Fruit fly (Drosophila melanogaster) whole organism, embryonic: ENCODE measurements around the gene Bx.

Source experiments
- Ada2b ChIP-seq: fragments of 200-800 bp; sonication (Bioruptor generic); IDR thresholded peaks from 2 replicates; pipeline ENCODE4 v1.3.6; 2022; ENCODE audit warnings: missing biosample characterization, missing genetic modification characterization
- Aef1 ChIP-seq: fragments of 200-800 bp; sonication (Bioruptor generic); IDR thresholded peaks from 3 replicates; pipeline ENCODE4 v1.3.6; 2022; ENCODE audit warnings: missing biosample characterization, missing genetic modification characterization
- CG10209 ChIP-seq: fragments of 200-800 bp; sonication (Bioruptor generic); optimal IDR thresholded peaks from 3 replicates; lab custom pipeline; 2017; ENCODE audit warnings: missing biosample characterization, mild to moderate bottlenecking, missing genetic modification characterization, missing genetic modification reagents
- CG11695 ChIP-seq: fragments of 200-800 bp; sonication (Bioruptor generic); IDR thresholded peaks from 3 replicates; pipeline ENCODE4 v1.3.6; 2022; ENCODE audit warnings: missing biosample characterization, missing genetic modification characterization
- CG12155 ChIP-seq: fragments of 200-800 bp; sonication (Bioruptor generic); optimal IDR thresholded peaks from 3 replicates; lab custom pipeline; 2016; ENCODE audit warnings: missing biosample characterization, missing genetic modification characterization
- CG14014 ChIP-seq: fragments of 200-800 bp; sonication (Bioruptor generic); IDR thresholded peaks from 2 replicates; pipeline ENCODE4 v1.3.6; 2022; ENCODE audit warnings: missing biosample characterization, missing genetic modification characterization
- CG1647 ChIP-seq: fragments of 200-800 bp; sonication (Bioruptor generic); optimal IDR thresholded peaks from 3 replicates; lab custom pipeline; 2016; ENCODE audit warnings: missing biosample characterization, missing genetic modification characterization
- CG16779 ChIP-seq: fragments of 200-800 bp; sonication (Bioruptor generic); IDR thresholded peaks from 2 replicates; pipeline ENCODE4 v1.3.6; 2022; ENCODE audit warnings: missing biosample characterization, missing genetic modification characterization
- CG18599 ChIP-seq: fragments of 200-800 bp; sonication (Bioruptor generic); optimal IDR thresholded peaks from 3 replicates; lab custom pipeline; 2017; ENCODE audit warnings: missing biosample characterization, missing genetic modification characterization, mild to moderate bottlenecking, moderate library complexity, missing genetic modification reagents
- CG2199 ChIP-seq: fragments of 200-800 bp; sonication (Bioruptor generic); IDR thresholded peaks from 3 replicates; pipeline ENCODE4 v1.3.6; 2022; ENCODE audit warnings: missing biosample characterization, missing genetic modification characterization
- CG3281 ChIP-seq: fragments of 200-800 bp; sonication (Bioruptor generic); optimal IDR thresholded peaks from 3 replicates; lab custom pipeline; 2017; ENCODE audit warnings: missing biosample characterization, mild to moderate bottlenecking, missing genetic modification characterization
- CG4820 ChIP-seq: fragments of 200-800 bp; sonication (Bioruptor generic); optimal IDR thresholded peaks from 3 replicates; lab custom pipeline; 2016; ENCODE audit warnings: missing biosample characterization, missing genetic modification characterization
- CG6689 ChIP-seq: fragments of 200-800 bp; sonication (Bioruptor generic); IDR thresholded peaks from 2 replicates; pipeline ENCODE4 v1.3.6; 2022; ENCODE audit warnings: missing biosample characterization, missing genetic modification characterization
- CG9215 ChIP-seq: fragments of 200-800 bp; sonication (Bioruptor generic); IDR thresholded peaks from 2 replicates; pipeline ENCODE4 v1.3.6; 2022; ENCODE audit warnings: missing biosample characterization, missing genetic modification characterization
- CG9727 ChIP-seq: fragments of 200-800 bp; sonication (Bioruptor generic); optimal IDR thresholded peaks from 3 replicates; lab custom pipeline; 2017; ENCODE audit warnings: missing biosample characterization, mild to moderate bottlenecking, missing genetic modification characterization
- CG9932 ChIP-seq: fragments of 200-800 bp; sonication (Bioruptor generic); IDR thresholded peaks from 2 replicates; pipeline ENCODE4 v1.3.6; 2022; ENCODE audit warnings: missing biosample characterization, missing genetic modification characterization
- Camta ChIP-seq: fragments of 200-800 bp; sonication (Bioruptor generic); optimal IDR thresholded peaks from 2 replicates; lab custom pipeline; 2016; ENCODE audit warnings: missing biosample characterization, missing genetic modification characterization
- D ChIP-seq, 2 experiments: fragments of 200-800 bp in 1 of 2; fragments of >200 bp in 1 of 2; sonication (Bioruptor generic) in 1 of 2; optimal IDR thresholded peaks; 2 replicates in 1 of 2; 3 replicates in 1 of 2; lab custom pipeline; 2017; ENCODE audit warnings: mild to moderate bottlenecking in 1 of 2, missing biosample characterization in 1 of 2, missing genetic modification characterization in 1 of 2, missing genetic modification reagents in 1 of 2
- D19A ChIP-seq: fragments of 200-800 bp; optimal IDR thresholded peaks from 3 replicates; lab custom pipeline; 2019; ENCODE audit warnings: missing biosample characterization, mild to moderate bottlenecking, missing genetic modification characterization, moderate library complexity
- D19B ChIP-seq: fragments of 200-800 bp; sonication (Bioruptor generic); optimal IDR thresholded peaks from 2 replicates; lab custom pipeline; 2017; ENCODE audit warnings: missing biosample characterization, mild to moderate bottlenecking, missing genetic modification characterization
- Dek ChIP-seq: fragments of 200-800 bp; sonication (Bioruptor generic); optimal IDR thresholded peaks from 3 replicates; lab custom pipeline; 2019; ENCODE audit warnings: missing biosample characterization, mild to moderate bottlenecking, missing genetic modification characterization, moderate library complexity
- HHEX ChIP-seq: fragments of 200-800 bp; sonication (Bioruptor generic); optimal IDR thresholded peaks from 3 replicates; lab custom pipeline; 2017; ENCODE audit warnings: missing biosample characterization, mild to moderate bottlenecking, missing genetic modification characterization, missing genetic modification reagents
- HLH54F ChIP-seq: fragments of 200-800 bp; sonication (Bioruptor generic); optimal IDR thresholded peaks from 3 replicates; lab custom pipeline; 2016; ENCODE audit warnings: missing biosample characterization, missing genetic modification characterization
- Hr78 ChIP-seq, 2 experiments: fragments of 200-800 bp in 1 of 2; fragments of >200 bp in 1 of 2; sonication (Bioruptor generic) in 1 of 2; optimal IDR thresholded peaks; 2 replicates each; lab custom pipeline; 2017 to 2019; ENCODE audit warnings: missing biosample characterization in 2 of 2, missing genetic modification characterization in 2 of 2, mild to moderate bottlenecking in 1 of 2, moderate library complexity in 1 of 2
- MBD-R2 ChIP-seq: fragments of 200-800 bp; sonication (Bioruptor generic); IDR thresholded peaks from 2 replicates; pipeline ENCODE4 v1.3.6; 2022; ENCODE audit warnings: missing biosample characterization, missing genetic modification characterization
- Mes4 ChIP-seq: fragments of 200-800 bp; sonication (Bioruptor generic); optimal IDR thresholded peaks from 2 replicates; lab custom pipeline; 2016; ENCODE audit warnings: missing biosample characterization, missing genetic modification characterization
- Mrtf ChIP-seq: fragments of 200-800 bp; sonication (Bioruptor generic); IDR thresholded peaks from 3 replicates; pipeline ENCODE4 v1.3.6; 2022; ENCODE audit warnings: missing biosample characterization, missing genetic modification characterization
- Myb ChIP-seq: fragments of 200-800 bp; sonication (Bioruptor generic); optimal IDR thresholded peaks from 2 replicates; lab custom pipeline; 2016; ENCODE audit warnings: missing biosample characterization, missing genetic modification characterization
- PHDP ChIP-seq: fragments of 200-800 bp; sonication (Bioruptor generic); optimal IDR thresholded peaks from 3 replicates; lab custom pipeline; 2018; ENCODE audit warnings: missing biosample characterization, mild to moderate bottlenecking, missing genetic modification characterization, moderate library complexity
- Rfx ChIP-seq: fragments of 200-800 bp; sonication (Bioruptor generic); IDR thresholded peaks from 2 replicates; pipeline ENCODE4 v1.3.6; 2022; ENCODE audit warnings: missing biosample characterization, missing genetic modification characterization
- Sry-δ ChIP-seq: fragments of 200-800 bp; sonication (Bioruptor generic); optimal IDR thresholded peaks from 2 replicates; lab custom pipeline; 2016; ENCODE audit warnings: missing biosample characterization, missing genetic modification characterization
- Taf1 ChIP-seq: fragments of 200-800 bp; sonication (Bioruptor generic); IDR thresholded peaks from 2 replicates; pipeline ENCODE4 v1.3.6; 2022; ENCODE audit warnings: missing biosample characterization, missing genetic modification characterization
- ase ChIP-seq: fragments of 200-800 bp; sonication (Bioruptor generic); IDR thresholded peaks from 3 replicates; pipeline ENCODE4 v1.3.6; 2022; ENCODE audit warnings: missing biosample characterization, missing genetic modification characterization
- chn ChIP-seq: fragments of 200-800 bp; sonication (Bioruptor generic); optimal IDR thresholded peaks from 2 replicates; lab custom pipeline; 2016; ENCODE audit warnings: missing biosample characterization, missing genetic modification characterization
- corto ChIP-seq: fragments of 200-800 bp; sonication (Bioruptor generic); optimal IDR thresholded peaks from 2 replicates; lab custom pipeline; 2016; ENCODE audit warnings: missing biosample characterization, mild to moderate bottlenecking, missing genetic modification characterization, moderate library complexity
- crol ChIP-seq: fragments of 200-800 bp; sonication (Bioruptor generic); IDR thresholded peaks from 2 replicates; pipeline ENCODE4 v1.3.6; 2022; ENCODE audit warnings: missing biosample characterization, missing genetic modification characterization
- dpn ChIP-seq, 2 experiments: fragments of 200-800 bp; sonication (Bioruptor generic); optimal IDR thresholded peaks; 3 replicates each; lab custom pipeline; 2016; ENCODE audit warnings: missing biosample characterization in 2 of 2, missing genetic modification characterization in 2 of 2
- exex ChIP-seq: fragments of 200-800 bp; sonication (Bioruptor generic); optimal IDR thresholded peaks from 4 replicates; lab custom pipeline; 2018; ENCODE audit warnings: missing biosample characterization, mild to moderate bottlenecking, missing genetic modification characterization, moderate library complexity
- grau ChIP-seq: fragments of 200-800 bp; optimal IDR thresholded peaks from 3 replicates; lab custom pipeline; 2019; ENCODE audit warnings: missing biosample characterization, mild to moderate bottlenecking, missing genetic modification characterization, moderate library complexity
- ind ChIP-seq: fragments of 200-800 bp; sonication (Bioruptor generic); optimal IDR thresholded peaks from 3 replicates; lab custom pipeline; 2016; ENCODE audit warnings: missing biosample characterization, missing genetic modification characterization
- insv ChIP-seq, 2 experiments: fragments of 200-800 bp; sonication (Bioruptor generic); optimal IDR thresholded peaks; 3 replicates each; lab custom pipeline; 2016 to 2018; ENCODE audit warnings: missing biosample characterization in 2 of 2, missing genetic modification characterization in 2 of 2
- lbe ChIP-seq: fragments of 200-800 bp; sonication (Bioruptor generic); optimal IDR thresholded peaks from 2 replicates; lab custom pipeline; 2016; ENCODE audit warnings: missing biosample characterization, mild to moderate bottlenecking, missing genetic modification characterization
- nmo ChIP-seq: fragments of 200-800 bp; sonication (Bioruptor generic); optimal IDR thresholded peaks from 2 replicates; lab custom pipeline; 2018; ENCODE audit warnings: missing biosample characterization, mild to moderate bottlenecking, missing genetic modification characterization, moderate library complexity
- pho ChIP-seq: fragments of 200-800 bp; sonication (Bioruptor generic); optimal IDR thresholded peaks from 2 replicates; lab custom pipeline; 2016; ENCODE audit warnings: missing biosample characterization, missing genetic modification characterization
- tgo ChIP-seq: fragments of 200-800 bp; sonication (Bioruptor generic); IDR thresholded peaks from 3 replicates; pipeline ENCODE4 v1.3.6; 2022; ENCODE audit warnings: missing biosample characterization, missing genetic modification characterization
- usp ChIP-seq: fragments of >200 bp; optimal IDR thresholded peaks from 2 replicates; lab custom pipeline; 2017; ENCODE audit warnings: missing biosample characterization, missing genetic modification characterization
- zfh1 ChIP-seq: fragments of 200-800 bp; sonication (Bioruptor generic); IDR thresholded peaks from 3 replicates; pipeline ENCODE4 v1.3.6; 2022; ENCODE audit warnings: missing biosample characterization, missing genetic modification characterization

Bx gene

DNA sequence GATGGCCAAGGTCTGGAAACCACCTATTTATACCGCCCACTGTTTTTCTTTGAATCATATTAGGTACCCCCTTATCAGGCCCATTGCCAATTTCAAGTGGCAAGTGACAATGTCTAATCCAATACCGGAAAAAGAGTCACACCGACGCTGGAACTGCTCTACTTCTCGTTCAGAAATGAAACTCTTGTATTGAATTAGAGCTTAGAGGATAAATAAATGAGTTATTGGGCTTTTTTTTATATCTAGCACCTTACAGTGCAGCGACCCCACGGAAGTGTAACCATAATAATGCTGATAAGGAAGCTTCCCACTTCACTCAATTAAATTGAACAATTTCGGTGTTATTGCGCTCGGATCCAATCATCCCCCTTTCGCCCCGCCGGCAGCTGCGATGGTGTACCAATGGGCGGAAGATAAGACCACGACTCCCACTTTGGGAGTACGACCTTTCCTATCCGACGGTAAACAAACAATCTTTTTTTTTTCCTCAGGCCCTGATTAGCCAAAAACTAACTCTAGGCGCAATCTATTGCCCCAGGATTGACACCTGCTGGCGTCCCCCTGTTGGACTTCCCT lies 21.0 kb upstream of the Bx start, which contains the start of gene CG15043 (continued):
- no peak for TF ChIP-seq usp
- TF ChIP-seq grau: peak; percentile 23
- TF ChIP-seq Ada2b (GFP tag; lab: Robert Waterston, UW): peak; percentile 46; the same call in 1 of the 2 replicates
- TF ChIP-seq Sry-δ (GFP tag; lab: Kevin White, UChicago): peak; percentile 16
- peak; percentile 3 for TF ChIP-seq CG4820 (GFP tag; lab: Kevin White, UChicago)
- no peak for TF ChIP-seq CG16779 (GFP tag; lab: Robert Waterston, UW)
- peak; percentile 6 for TF ChIP-seq nmo (GFP tag; lab: Kevin White, UChicago)
- peak; percentile 48; the same call in 2 of the 3 replicates for TF ChIP-seq Aef1 (GFP tag; lab: Robert Waterston, UW)
- TF ChIP-seq D19B (GFP tag; lab: Kevin White, UChicago): peak; percentile 54
- TF ChIP-seq ind: peak; percentile 32
- TF ChIP-seq CG11695 (GFP tag; lab: Robert Waterston, UW): peak; percentile 61; the same call in 1 of the 3 replicates
- TF ChIP-seq D (optimal IDR thresholded peaks at IDR 0.05; lab: Kevin White, UChicago): no peak
- TF ChIP-seq D (GFP tag; optimal IDR thresholded peaks at IDR 0.05; lab: Kevin White, UChicago): no peak
- peak; percentile 55; the same call in 1 of the 3 replicates for TF ChIP-seq ase (GFP tag; lab: Robert Waterston, UW)
- peak; percentile 49; the same call in 2 of the 3 replicates for TF ChIP-seq zfh1 (GFP tag; lab: Robert Waterston, UW)
- TF ChIP-seq CG3281 (GFP tag; lab: Kevin White, UChicago): peak; percentile 40
- no peak for TF ChIP-seq CG2199
- TF ChIP-seq D19A (tag; lab: Kevin White, UChicago): peak; percentile 84
- peak; percentile 12 for TF ChIP-seq Dek
- TF ChIP-seq lbe (GFP tag; lab: Kevin White, UChicago): peak; percentile 24
- peak; percentile 54 for TF ChIP-seq CG9932 (GFP tag; lab: Robert Waterston, UW)
- TF ChIP-seq CG14014: no peak
- peak; percentile 41; the same call in 1 of the 2 replicates for TF ChIP-seq crol (GFP tag; lab: Robert Waterston, UW)
- TF ChIP-seq MBD-R2: peak; percentile 54; the same call in 1 of the 2 replicates
- TF ChIP-seq tgo (GFP tag; lab: Robert Waterston, UW): peak; percentile 29; the same call in 1 of the 3 replicates
- TF ChIP-seq exex (tag; lab: Kevin White, UChicago): peak; percentile 81
- no peak for TF ChIP-seq Taf1 (GFP tag; lab: Robert Waterston, UW)
- TF ChIP-seq HHEX: peak; percentile 50
- TF ChIP-seq CG18599 (GFP tag; lab: Kevin White, UChicago): peak; percentile 80
- TF ChIP-seq CG12155 (GFP tag; lab: Kevin White, UChicago): peak; percentile 14
- peak in 1 of 2 experiments; percentile 35 for TF ChIP-seq dpn (GFP tag; optimal IDR thresholded peaks at IDR 0.05; lab: Kevin White, UChicago)
- no peak for TF ChIP-seq insv (GFP tag; optimal IDR thresholded peaks at IDR 0.05; lab: Kevin White, UChicago)
- peak; percentile 6 for TF ChIP-seq CG1647 (GFP tag; lab: Kevin White, UChicago)
- no peak for TF ChIP-seq Camta (GFP tag; lab: Kevin White, UChicago)
- 0 out of 3 replicates have a peak, but pooled peaks have one; percentile 33 for TF ChIP-seq Mrtf (GFP tag; lab: Robert Waterston, UW)
- TF ChIP-seq corto (GFP tag; lab: Kevin White, UChicago): no peak
- no peak for TF ChIP-seq Hr78 (GFP tag; optimal IDR thresholded peaks at IDR 0.05; lab: Kevin White, UChicago)
- peak; percentile 39 for TF ChIP-seq HLH54F
- peak; percentile 60; the same call in 1 of the 2 replicates for TF ChIP-seq CG9215 (GFP tag; lab: Robert Waterston, UW)
- no peak for TF ChIP-seq Mes4 (GFP tag; lab: Kevin White, UChicago)
- peak; percentile 29 for TF ChIP-seq Myb (GFP tag; lab: Kevin White, UChicago)
- peak; percentile 81 for TF ChIP-seq Rfx (GFP tag; lab: Robert Waterston, UW)
- TF ChIP-seq CG6689: peak; percentile 28; the same call in 1 of the 2 replicates
- peak; percentile 12 for TF ChIP-seq CG9727 (GFP tag; lab: Kevin White, UChicago)
- TF ChIP-seq PHDP: no peak
- peak; percentile 23 for TF ChIP-seq CG10209 (GFP tag; lab: Kevin White, UChicago)
- no peak for TF ChIP-seq chn
- TF ChIP-seq pho (GFP tag; lab: Kevin White, UChicago): peak; percentile 37
- TF ChIP-seq, all 482 proteins: peak for 105
